Worm (Caenorhabditis elegans) whole organism, mixed stage, embryonic: ENCODE data around the gene dao-4.

Source experiments
- elt-1 ChIP-seq: sonication (generic microtip); optimal IDR thresholded peaks from 2 replicates; lab custom pipeline; 2017; ENCODE audit warnings: missing genetic modification characterization, mild to moderate bottlenecking, missing compliant biosample characterization, antibody characterized with exemption, moderate library complexity, borderline replicate concordance; ENCODE audit not compliant: insufficient read depth
- ham-2 ChIP-seq: fragments of 200-800 bp; sonication (Bioruptor generic); optimal IDR thresholded peaks from 2 replicates; lab custom pipeline; 2018; ENCODE audit warnings: mild to moderate bottlenecking, missing genetic modification characterization, missing compliant biosample characterization
- nhr-237 ChIP-seq: fragments of 150-350 bp; optimal IDR thresholded peaks from 2 replicates; lab custom pipeline; 2014; ENCODE audit warnings: missing biosample characterization, missing genetic modification characterization
- nhr-28 ChIP-seq: fragments of 150-350 bp; optimal IDR thresholded peaks from 2 replicates; lab custom pipeline; 2014; ENCODE audit warnings: missing biosample characterization, missing genetic modification characterization
- nhr-76 ChIP-seq: sonication (generic microtip); optimal IDR thresholded peaks from 2 replicates; lab custom pipeline; 2017; ENCODE audit warnings: missing biosample characterization, missing genetic modification characterization
- pha-4 ChIP-seq: fragments of 150-350 bp; optimal IDR thresholded peaks from 2 replicates; lab custom pipeline; 2018; ENCODE audit warnings: missing biosample characterization, missing genetic modification reagents, missing genetic modification characterization
- snpc-4 ChIP-seq: fragments of 150-350 bp; optimal IDR thresholded peaks from 2 replicates; lab custom pipeline; 2014; ENCODE audit warnings: missing biosample characterization, missing genetic modification characterization

ce11 chrX:10123015-10123414 lies 47.9 kb downstream of the dao-4 start:
- TF ChIP-seq nhr-28 (tag; lab: Kevin White, UChicago) (no peak), ham-2 (GFP tag; lab: Kevin White, UChicago) (no peak), nhr-76 (tag; lab: Kevin White, UChicago) (no peak), pha-4 (tag; lab: Kevin White, UChicago) (no peak), nhr-237 (tag; lab: Kevin White, UChicago) (no peak), snpc-4 (tag; lab: Kevin White, UChicago) (no peak), elt-1 (no peak)
